Worm (Caenorhabditis elegans) whole organism, L2 larva: Measurements from ENCODE around the gene fbxa-166.

ENCODE experiments used
- C34F6.9 ChIP-seq: fragments of 150-350 bp; optimal IDR thresholded peaks from 2 replicates; lab custom pipeline; 2014; ENCODE audit warnings: missing biosample characterization, missing genetic modification characterization
- F13H6.1 ChIP-seq: sonication (generic microtip); optimal IDR thresholded peaks from 2 replicates; lab custom pipeline; 2016; ENCODE audit warnings: missing genetic modification characterization, missing compliant biosample characterization
- blmp-1 ChIP-seq: sonication (generic microtip); optimal IDR thresholded peaks from 2 replicates; lab custom pipeline; 2017; ENCODE audit warnings: missing genetic modification characterization, mild to moderate bottlenecking, missing compliant biosample characterization, antibody characterized with exemption, moderate library complexity; ENCODE audit not compliant: insufficient read depth
- lin-11 ChIP-seq: fragments of 150-350 bp; sonication (generic microtip); optimal IDR thresholded peaks from 2 replicates; lab custom pipeline; 2014; ENCODE audit warnings: missing biosample characterization, missing genetic modification characterization, inconsistent platforms, mixed read lengths
- lin-13 ChIP-seq: fragments of 150-350 bp; optimal IDR thresholded peaks from 2 replicates; lab custom pipeline; 2014; ENCODE audit warnings: missing biosample characterization, missing genetic modification reagents, missing genetic modification characterization
- mdl-1 ChIP-seq, 2 experiments: fragments of 150-350 bp in 1 of 2; sonication (generic microtip) in 1 of 2; optimal IDR thresholded peaks; 2 replicates each; lab custom pipeline; 2017; ENCODE audit warnings: missing biosample characterization in 2 of 2, missing genetic modification characterization in 2 of 2
- nhr-237 ChIP-seq: fragments of 150-350 bp; optimal IDR thresholded peaks from 2 replicates; lab custom pipeline; 2014; ENCODE audit warnings: missing biosample characterization, missing genetic modification characterization
- unc-39 ChIP-seq: fragments of 150-350 bp; optimal IDR thresholded peaks from 2 replicates; lab custom pipeline; 2014; ENCODE audit warnings: missing biosample characterization, missing genetic modification characterization
- ztf-1 ChIP-seq: fragments of 200-800 bp; sonication (Bioruptor generic); conservative IDR thresholded peaks from 2 replicates; pipeline ENCODE4 v1.3.6; 2022; ENCODE audit warnings: missing genetic modification characterization, missing compliant biosample characterization
- ztf-4 ChIP-seq: fragments of 150-350 bp; optimal IDR thresholded peaks from 2 replicates; lab custom pipeline; 2014; ENCODE audit warnings: missing biosample characterization, missing genetic modification characterization

- TF ChIP-seq F13H6.1 (tag; lab: Kevin White, UChicago) (no peak), lin-13 (GFP tag; lab: Kevin White, UChicago) (no peak), lin-11 (no peak), C34F6.9 (no peak), ztf-4 (tag; lab: Kevin White, UChicago) (no peak), blmp-1 (no peak), unc-39 (tag; lab: Kevin White, UChicago) (no peak), mdl-1 (tag; optimal IDR thresholded peaks at IDR 0.05; lab: Kevin White, UChicago) (no peak), nhr-237 (tag; lab: Kevin White, UChicago) (no peak), ztf-1 (GFP tag; lab: Robert Waterston, UW) (no peak)
Measured at ce11 chrII:1584140-1584539, 34.7 kb downstream of the fbxa-166 start, which contains the start of gene clec-21.
